Worm (Caenorhabditis elegans): Measurements from ENCODE around the gene gst-32.
"Not testable (repeated sequence)": the region's sequence is repeated elsewhere in the genome, so short reads cannot be mapped to it uniquely, and the experiment has no call there.

gst-32 gene

ce11 chrII:15175643-15176042 is 2.8 kb downstream of the gst-32 start, which contains the start of gene Y53F4B.36:
TSS of gene Y53F4B.36 (plus strand) at chrII:15175943.
- TF ChIP-seq zim-3 (tag; optimal IDR thresholded peaks at IDR 0.05) (no peak), madf-8 (GFP tag; conservative IDR thresholded peaks at IDR 0.05) (no peak), mes-4 (tag; optimal IDR thresholded peaks at IDR 0.05) (no peak), ceh-91 (GFP tag; IDR thresholded peaks at IDR 0.05) (no peak), hmg-1.2 (GFP tag; IDR thresholded peaks at IDR 0.05) (no peak)

- no peak for TF ChIP-seq F49E8.2 (tag; optimal IDR thresholded peaks at IDR 0.05; ENCODE audit: insufficient read depth)
- TF ChIP-seq die-1 (tag; optimal IDR thresholded peaks at IDR 0.05), result no peak
- TF ChIP-seq C06A6.2 (GFP tag; conservative IDR thresholded peaks at IDR 0.05), result no peak
- TF ChIP-seq C17E4.6 (GFP tag; IDR thresholded peaks at IDR 0.05), result no peak
- TF ChIP-seq sptf-2 (GFP tag; optimal IDR thresholded peaks at IDR 0.05), result no peak
- no peak for TF ChIP-seq lin-40 (tag; optimal IDR thresholded peaks at IDR 0.05)
- no peak for TF ChIP-seq madf-6 (GFP tag; IDR thresholded peaks at IDR 0.05)
- no peak for TF ChIP-seq ceh-27 (GFP tag; optimal IDR thresholded peaks at IDR 0.05)
- TF ChIP-seq chd-7 (tag; optimal IDR thresholded peaks at IDR 0.05), result no peak
- TF ChIP-seq repo-1 (tag; optimal IDR thresholded peaks at IDR 0.05), result no peak
- no peak for TF ChIP-seq T07F8.4 (tag; optimal IDR thresholded peaks at IDR 0.05)
These were observed 3.4 kb downstream of the gst-32 start, which contains the start of gene gst-31 for ce11 chrII:15174915-15175548. TSS of gene gst-31 (minus strand) at chrII:15174965.

DNA sequence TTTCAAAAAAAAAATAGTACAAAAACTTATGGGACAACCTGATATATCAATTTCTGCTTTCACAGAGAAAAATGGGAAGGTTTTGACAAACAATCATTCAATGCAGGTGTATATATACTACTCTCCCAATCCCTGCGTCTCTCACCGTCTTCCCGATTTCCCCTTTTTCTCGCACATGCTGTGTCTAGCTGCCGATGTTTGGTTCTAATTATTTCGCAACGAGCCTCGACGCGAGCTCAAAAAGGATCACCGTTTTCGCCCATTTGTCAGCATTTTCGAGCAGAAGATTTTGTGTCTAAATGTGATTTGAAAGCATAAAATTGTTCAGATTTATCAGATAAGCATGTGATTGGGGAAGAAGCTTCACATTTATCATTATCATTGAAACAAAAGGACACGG is 5.2 kb downstream of the gst-32 start:
- TF ChIP-seq tbp1 (GFP tag; optimal IDR thresholded peaks at IDR 0.05), result peak; percentile 2
- TF ChIP-seq cebp-1 (GFP tag; IDR thresholded peaks at IDR 0.05), result peak; percentile 90
- TF ChIP-seq cebp-1 (tag; optimal IDR thresholded peaks at IDR 0.05), result peak; percentile 97
- peak; percentile 47; the same call in 1 of the 2 replicates for TF ChIP-seq hmg-1.2 (GFP tag; IDR thresholded peaks at IDR 0.05)
- TF ChIP-seq mes-4 (tag; optimal IDR thresholded peaks at IDR 0.05), result no peak

ce11 chrII:15171816-15172215 is 6.6 kb downstream of the gst-32 start, which contains the start of gene gst-39:
TSS of gene gst-39 (minus strand) at chrII:15171916.
- TF ChIP-seq athp-1 (tag; optimal IDR thresholded peaks at IDR 0.05); nhr-90 (tag; optimal IDR thresholded peaks at IDR 0.05); B0019.2 (GFP tag; conservative IDR thresholded peaks at IDR 0.05): not testable (repeated sequence)

ce11 chrII:15169811-15170282 is 8.5 kb downstream of the gst-32 start, which contains the start of gene gst-29:
TSS of gene gst-29 (minus strand) at chrII:15169861.
- no peak for TF ChIP-seq mes-4 (tag; optimal IDR thresholded peaks at IDR 0.05)
- no peak for TF ChIP-seq ztf-26 (tag; optimal IDR thresholded peaks at IDR 0.05)
- no peak for TF ChIP-seq hsf-1 (GFP tag; IDR thresholded peaks at IDR 0.05)
- peak; percentile 25 for TF ChIP-seq nhr-80 (tag; optimal IDR thresholded peaks at IDR 0.05)
- TF ChIP-seq K11D2.4 (GFP tag; IDR thresholded peaks at IDR 0.05), result no peak
- no peak for TF ChIP-seq sptf-2 (GFP tag; optimal IDR thresholded peaks at IDR 0.05)

DNA sequence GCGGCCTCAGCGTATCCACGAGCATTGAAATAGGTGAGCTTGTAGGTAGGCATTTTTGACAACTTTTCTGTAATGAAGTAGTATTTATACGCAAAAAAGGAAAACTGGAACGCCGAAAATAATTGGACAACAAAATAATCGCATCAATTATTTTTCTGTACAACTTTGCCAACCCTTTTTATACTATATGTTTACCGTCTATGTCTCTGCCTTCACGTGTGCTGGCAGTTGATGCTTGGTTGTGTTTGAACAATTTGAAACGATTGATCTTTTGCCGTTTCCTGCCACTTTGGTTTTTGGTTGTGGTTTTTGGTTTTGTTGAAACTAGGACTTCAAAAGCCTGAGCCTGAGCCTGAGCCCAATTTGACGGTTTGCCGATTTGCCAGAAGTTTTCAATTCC is 11.1 kb downstream of the gst-32 start, which contains the start of gene gst-28:
gst-28 (minus strand) TSS at position 238 of the 400 bp plus-strand sequence.
- TF ChIP-seq nhr-80 (tag; optimal IDR thresholded peaks at IDR 0.05), result peak; percentile 17
- TF ChIP-seq madf-10 (tag; optimal IDR thresholded peaks at IDR 0.05), result no peak

Data from whole organism, young adult.